Worm (Caenorhabditis elegans) whole organism, L4/young adult: ENCODE measurements around the gene srg-44.

Experiments
- W03F9.2 ChIP-seq: fragments of 150-350 bp; optimal IDR thresholded peaks from 2 replicates; lab custom pipeline; 2014; ENCODE audit warnings: missing biosample characterization, missing genetic modification characterization
- him-1 ChIP-seq: sonication (generic microtip); optimal IDR thresholded peaks from 2 replicates; lab custom pipeline; 2016; ENCODE audit warnings: missing genotype, missing genetic modification reagents, missing genetic modification characterization, missing compliant biosample characterization

ce11 chrV:17312386-17312785 is 16.2 kb upstream of the srg-44 start, which contains the start of gene Y61B8B.3:
- TF ChIP-seq W03F9.2 (tag; lab: Kevin White, UChicago) (no peak), him-1 (no peak)
